Fruit fly (Drosophila melanogaster): ENCODE measurements around the gene Nop56.

Gene Nop56

DNA sequence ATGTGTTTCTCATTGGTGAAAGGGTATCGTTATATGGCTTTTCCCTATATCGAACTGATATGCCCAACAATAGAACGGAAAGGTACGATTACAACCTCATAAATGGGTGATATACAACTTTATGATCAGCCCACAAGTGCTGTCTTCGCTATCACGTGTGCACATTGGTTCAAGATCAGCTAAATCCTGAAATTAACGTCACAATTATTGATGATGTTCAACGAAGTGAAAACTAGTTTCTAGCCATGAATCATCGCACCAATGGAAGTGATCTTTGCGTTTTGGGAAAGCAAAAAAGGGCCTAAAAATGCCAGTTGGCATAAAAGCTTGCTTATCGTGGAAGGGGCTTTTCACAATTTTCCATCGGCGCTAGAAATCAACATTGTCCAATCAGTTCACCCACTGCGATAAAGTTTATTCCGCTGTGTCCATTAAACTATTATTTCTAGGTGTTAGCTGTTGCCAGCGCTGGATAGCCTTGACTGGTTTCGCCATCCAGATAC, 43.8 kb upstream of the Nop56 start, which contains the start of gene CG7054 (continued):
- peak; percentile 42; the same call in 1 of the 2 replicates for TF ChIP-seq Atf6 (GFP tag; IDR thresholded peaks at IDR 0.05)
- TF ChIP-seq CG13894 (tag; optimal IDR thresholded peaks at IDR 0.05), result peak; percentile 88
- no peak for TF ChIP-seq dpn (GFP tag; optimal IDR thresholded peaks at IDR 0.05)
- TF ChIP-seq CG2678 (tag; optimal IDR thresholded peaks at IDR 0.05), result peak; percentile 61
- peak; percentile 50 for TF ChIP-seq CG3281 (GFP tag; optimal IDR thresholded peaks at IDR 0.05)
- peak; percentile 48 for TF ChIP-seq CG2120 (GFP tag; optimal IDR thresholded peaks at IDR 0.05)
- TF ChIP-seq CG8478 (optimal IDR thresholded peaks at IDR 0.05), result no peak
- TF ChIP-seq CG6765 (GFP tag; optimal IDR thresholded peaks at IDR 0.05), result peak; percentile 31
- TF ChIP-seq Lpt (GFP tag; optimal IDR thresholded peaks at IDR 0.05), result no peak
- no peak for TF ChIP-seq ind (GFP tag; optimal IDR thresholded peaks at IDR 0.05)
- TF ChIP-seq hbn (GFP tag; IDR thresholded peaks at IDR 0.05; ENCODE audit: partially characterized antibody), result no peak
- TF ChIP-seq CG12219 (GFP tag; optimal IDR thresholded peaks at IDR 0.05), result peak; percentile 9
- no peak for TF ChIP-seq h (optimal IDR thresholded peaks at IDR 0.05)
- TF ChIP-seq CG10147 (GFP tag; optimal IDR thresholded peaks at IDR 0.05), result peak; percentile 14
- peak; percentile 47 for TF ChIP-seq BtbVII (GFP tag; optimal IDR thresholded peaks at IDR 0.05)
- no peak for TF ChIP-seq wdn (GFP tag; IDR thresholded peaks at IDR 0.05)
- TF ChIP-seq ATbp (GFP tag; optimal IDR thresholded peaks at IDR 0.05), result peak; percentile 32
- TF ChIP-seq CG11723 (GFP tag; optimal IDR thresholded peaks at IDR 0.05), result no peak
- TF ChIP-seq CG7839 (tag; optimal IDR thresholded peaks at IDR 0.05), result peak; percentile 53
- peak; percentile 37; the same call in 1 of the 2 replicates for TF ChIP-seq CG32532 (GFP tag; IDR thresholded peaks at IDR 0.05)
- TF ChIP-seq bab2 (GFP tag; optimal IDR thresholded peaks at IDR 0.05), result no peak
- peak; percentile 6 for TF ChIP-seq CG4328 (GFP tag; optimal IDR thresholded peaks at IDR 0.05)
- TF ChIP-seq az2 (GFP tag; optimal IDR thresholded peaks at IDR 0.05), result no peak
- TF ChIP-seq lab (GFP tag; optimal IDR thresholded peaks at IDR 0.05), result peak; percentile 50
- TF ChIP-seq CG4854 (GFP tag; optimal IDR thresholded peaks at IDR 0.05), result no peak
- peak in 1 of 2 experiments; percentile 43 for TF ChIP-seq Eip74EF (GFP tag; optimal IDR thresholded peaks at IDR 0.05)
- TF ChIP-seq Fer1 (GFP tag; optimal IDR thresholded peaks at IDR 0.05), result peak; percentile 21
- TF ChIP-seq CG2875 (GFP tag; optimal IDR thresholded peaks at IDR 0.05), result no peak
- TF ChIP-seq CG15514 (GFP tag; optimal IDR thresholded peaks at IDR 0.05), result peak; percentile 42
- no peak for TF ChIP-seq CG2712 (tag; optimal IDR thresholded peaks at IDR 0.05)
- TF ChIP-seq CG7372 (GFP tag; IDR thresholded peaks at IDR 0.05), result 0 out of 2 replicates have a peak, but pooled peaks have one; percentile 38
- peak; percentile 9 for TF ChIP-seq oc (tag; optimal IDR thresholded peaks at IDR 0.05)
- no peak for TF ChIP-seq nau (GFP tag; optimal IDR thresholded peaks at IDR 0.05)
- peak; percentile 56 for TF ChIP-seq CG10543 (GFP tag; optimal IDR thresholded peaks at IDR 0.05)
- TF ChIP-seq CG17361 (GFP tag; IDR thresholded peaks at IDR 0.05), result peak; percentile 35; the same call in 2 of the 3 replicates
- TF ChIP-seq CG11504 (tag; optimal IDR thresholded peaks at IDR 0.05), result no peak
- no peak for TF ChIP-seq cas (GFP tag; IDR thresholded peaks at IDR 0.05)
- peak; percentile 34 for TF ChIP-seq gro (GFP tag; optimal IDR thresholded peaks at IDR 0.05)
- TF ChIP-seq chinmo (GFP tag; IDR thresholded peaks at IDR 0.05; ENCODE audit: partially characterized antibody), result 0 out of 4 replicates have a peak, but pooled peaks have one; percentile 61
- TF ChIP-seq ro (GFP tag; IDR thresholded peaks at IDR 0.05), result no peak
- no peak for TF ChIP-seq nom (GFP tag; optimal IDR thresholded peaks at IDR 0.05)
- no peak for TF ChIP-seq CG18011 (GFP tag; optimal IDR thresholded peaks at IDR 0.05)
- TF ChIP-seq gfzf (GFP tag; optimal IDR thresholded peaks at IDR 0.05), result peak; percentile 61
- peak; percentile 70 for TF ChIP-seq CG18476 (GFP tag; optimal IDR thresholded peaks at IDR 0.05)
- TF ChIP-seq CrebB (tag; optimal IDR thresholded peaks at IDR 0.05), result peak; percentile 37
- TF ChIP-seq Nf-YC (tag; optimal IDR thresholded peaks at IDR 0.05), result peak; percentile 3
- no peak for TF ChIP-seq CG1792 (GFP tag; optimal IDR thresholded peaks at IDR 0.05)
- peak; percentile 37; the same call in 1 of the 2 replicates for TF ChIP-seq slbo (GFP tag; IDR thresholded peaks at IDR 0.05)
- TF ChIP-seq CG13287 (GFP tag; IDR thresholded peaks at IDR 0.05; ENCODE audit: partially characterized antibody), result peak; percentile 37; the same call in 1 of the 2 replicates
- no peak for TF ChIP-seq Awh (GFP tag; IDR thresholded peaks at IDR 0.05)

All from whole organism, embryonic.